Worm (Caenorhabditis elegans) whole organism, L1 larva: Measurements from ENCODE around the gene F41E6.1.
"Not testable (repeated sequence)": the region's sequence is repeated elsewhere in the genome, so short reads cannot be mapped to it uniquely, and the experiment has no call there.

Experiments
- C04F5.9 ChIP-seq: sonication (generic microtip); optimal IDR thresholded peaks from 2 replicates; lab custom pipeline; 2016; ENCODE audit warnings: missing genetic modification characterization, missing compliant biosample characterization
- C34B4.2 ChIP-seq: sonication (generic microtip); optimal IDR thresholded peaks from 2 replicates; lab custom pipeline; 2017; ENCODE audit warnings: mild to moderate bottlenecking, missing genetic modification characterization, missing compliant biosample characterization
- Y116A8C.19 ChIP-seq: sonication (generic microtip); optimal IDR thresholded peaks from 2 replicates; lab custom pipeline; 2016; ENCODE audit warnings: missing compliant biosample characterization, missing genetic modification characterization, borderline replicate concordance
- aha-1 ChIP-seq: fragments of 150-350 bp; optimal IDR thresholded peaks from 2 replicates; lab custom pipeline; 2014; ENCODE audit warnings: missing biosample characterization, missing genetic modification characterization
- ama-1 ChIP-seq: fragments of 150-350 bp; optimal IDR thresholded peaks from 2 replicates; lab custom pipeline; 2014
- blmp-1 ChIP-seq: fragments of 150-350 bp; optimal IDR thresholded peaks from 2 replicates; lab custom pipeline; 2014; ENCODE audit warnings: missing biosample characterization, missing genetic modification characterization
- ceh-82 ChIP-seq, 3 experiments: fragments of 150-350 bp in 1 of 3; sonication (generic microtip) in 2 of 3; optimal IDR thresholded peaks; 2 replicates each; lab custom pipeline; 2014 to 2017; ENCODE audit warnings: missing biosample characterization in 3 of 3, missing genetic modification characterization in 3 of 3
- ceh-90 ChIP-seq: sonication (generic microtip); optimal IDR thresholded peaks from 2 replicates; lab custom pipeline; 2016; ENCODE audit warnings: missing genetic modification characterization, missing compliant biosample characterization
- dsc-1 ChIP-seq: sonication (generic microtip); optimal IDR thresholded peaks from 2 replicates; lab custom pipeline; 2016; ENCODE audit warnings: mild to moderate bottlenecking, missing genetic modification characterization, missing compliant biosample characterization
- efl-1 ChIP-seq, 4 experiments: fragments of 150-350 bp; optimal IDR thresholded peaks in 3 of 4; peaks in 1 of 4; 1 replicate in 1 of 4; 2 replicates in 3 of 4; lab custom pipeline; 2014; ENCODE audit warnings: missing biosample characterization in 2 of 4, missing genetic modification characterization in 2 of 4, missing genetic modification reagents in 2 of 4
- egl-13 ChIP-seq: sonication (generic microtip); optimal IDR thresholded peaks from 2 replicates; lab custom pipeline; 2016; ENCODE audit warnings: missing genotype, missing genetic modification reagents, missing genetic modification characterization, missing compliant biosample characterization
- elt-3 ChIP-seq, 6 experiments: fragments of 150-350 bp in 1 of 6; sonication (generic microtip); optimal IDR thresholded peaks; 2 replicates each; lab custom pipeline; 2017 to 2018; ENCODE audit warnings: missing biosample characterization in 6 of 6, missing genetic modification characterization in 6 of 6, inconsistent platforms in 1 of 6
- grh-1 ChIP-seq: fragments of 200-800 bp; sonication (Bioruptor generic); IDR thresholded peaks from 2 replicates; pipeline ENCODE4 v1.3.6; 2022; ENCODE audit warnings: missing genetic modification reagents, missing genetic modification characterization, missing compliant biosample characterization
- hpl-2 ChIP-seq: fragments of 150-350 bp; optimal IDR thresholded peaks from 2 replicates; lab custom pipeline; 2014; ENCODE audit warnings: missing biosample characterization, missing genetic modification reagents, missing genetic modification characterization
- irx-1 ChIP-seq: sonication (generic microtip); optimal IDR thresholded peaks from 2 replicates; lab custom pipeline; 2016; ENCODE audit warnings: missing genetic modification characterization, missing compliant biosample characterization
- isw-1 ChIP-seq: fragments of 200-800 bp; sonication (Bioruptor generic); IDR thresholded peaks from 2 replicates; pipeline ENCODE4 v1.3.6; 2022; ENCODE audit warnings: missing genetic modification characterization, missing compliant biosample characterization
- lin-35 ChIP-seq, 2 experiments: fragments of 150-350 bp; optimal IDR thresholded peaks; 2 replicates each; lab custom pipeline; 2014; ENCODE audit warnings: missing biosample characterization in 2 of 2, missing genetic modification characterization in 2 of 2, missing genetic modification reagents in 2 of 2
- mab-9 ChIP-seq: fragments of 200-800 bp; sonication (Bioruptor generic); IDR thresholded peaks from 2 replicates; pipeline ENCODE4 v1.3.6; 2022; ENCODE audit warnings: missing genetic modification reagents, missing genetic modification characterization, missing compliant biosample characterization
- mdl-1 ChIP-seq, 2 experiments: fragments of 150-350 bp; optimal IDR thresholded peaks; 2 replicates each; lab custom pipeline; 2014 to 2017; ENCODE audit warnings: missing biosample characterization in 2 of 2, missing genetic modification characterization in 2 of 2, inconsistent platforms in 1 of 2
- nhr-11 ChIP-seq: fragments of 150-350 bp; optimal IDR thresholded peaks from 2 replicates; lab custom pipeline; 2014; ENCODE audit warnings: missing biosample characterization, missing genetic modification characterization
- nhr-19 ChIP-seq: fragments of 200-800 bp; sonication (Bioruptor generic); conservative IDR thresholded peaks from 2 replicates; pipeline ENCODE4 v1.3.6; 2022; ENCODE audit warnings: missing genetic modification characterization, missing compliant biosample characterization
- nhr-20 ChIP-seq: sonication (generic microtip); optimal IDR thresholded peaks from 2 replicates; lab custom pipeline; 2016; ENCODE audit warnings: mild to moderate bottlenecking, missing genetic modification characterization, missing compliant biosample characterization
- nhr-47 ChIP-seq: sonication (generic microtip); optimal IDR thresholded peaks from 2 replicates; lab custom pipeline; 2016; ENCODE audit warnings: mild to moderate bottlenecking, missing genetic modification characterization, moderate library complexity, missing compliant biosample characterization
- nhr-84 ChIP-seq: sonication (generic microtip); optimal IDR thresholded peaks from 2 replicates; lab custom pipeline; 2017; ENCODE audit warnings: missing biosample characterization, missing genetic modification characterization
- nhr-90 ChIP-seq: sonication (generic microtip); optimal IDR thresholded peaks from 2 replicates; lab custom pipeline; 2016; ENCODE audit warnings: mild to moderate bottlenecking, missing genetic modification characterization, missing compliant biosample characterization; ENCODE audit not compliant: poor library complexity
- pag-3 ChIP-seq: sonication (generic microtip); optimal IDR thresholded peaks from 2 replicates; lab custom pipeline; 2017; ENCODE audit warnings: missing genetic modification characterization, mild to moderate bottlenecking, missing compliant biosample characterization, antibody characterized with exemption, borderline replicate concordance; ENCODE audit not compliant: insufficient read depth
- swsn-7 ChIP-seq: sonication (generic microtip); optimal IDR thresholded peaks from 2 replicates; lab custom pipeline; 2016; ENCODE audit warnings: missing genetic modification characterization, missing compliant biosample characterization
- tbx-2 ChIP-seq: sonication (generic microtip); optimal IDR thresholded peaks from 2 replicates; lab custom pipeline; 2016; ENCODE audit warnings: missing genetic modification characterization, missing compliant biosample characterization
- unc-86 ChIP-seq: sonication (generic microtip); optimal IDR thresholded peaks from 2 replicates; lab custom pipeline; 2016; ENCODE audit warnings: missing genetic modification characterization, missing compliant biosample characterization
- vab-15 ChIP-seq: sonication (generic microtip); optimal IDR thresholded peaks from 2 replicates; lab custom pipeline; 2017; ENCODE audit warnings: missing genotype, mild to moderate bottlenecking, missing genetic modification characterization, missing compliant biosample characterization
- zip-4 ChIP-seq: fragments of 200-800 bp; sonication (Bioruptor generic); optimal IDR thresholded peaks from 2 replicates; lab custom pipeline; 2018; ENCODE audit warnings: mild to moderate bottlenecking, missing genetic modification characterization, moderate library complexity, missing compliant biosample characterization
- ztf-11 ChIP-seq, 2 experiments: sonication (generic microtip); optimal IDR thresholded peaks; 2 replicates each; lab custom pipeline; 2016 to 2017; ENCODE audit warnings: missing genetic modification characterization in 2 of 2, missing biosample characterization in 1 of 2, missing compliant biosample characterization in 1 of 2
- ztf-4 ChIP-seq: fragments of 150-350 bp; optimal IDR thresholded peaks from 2 replicates; lab custom pipeline; 2014; ENCODE audit warnings: missing biosample characterization, missing genetic modification characterization

F41E6.1 gene

DNA sequence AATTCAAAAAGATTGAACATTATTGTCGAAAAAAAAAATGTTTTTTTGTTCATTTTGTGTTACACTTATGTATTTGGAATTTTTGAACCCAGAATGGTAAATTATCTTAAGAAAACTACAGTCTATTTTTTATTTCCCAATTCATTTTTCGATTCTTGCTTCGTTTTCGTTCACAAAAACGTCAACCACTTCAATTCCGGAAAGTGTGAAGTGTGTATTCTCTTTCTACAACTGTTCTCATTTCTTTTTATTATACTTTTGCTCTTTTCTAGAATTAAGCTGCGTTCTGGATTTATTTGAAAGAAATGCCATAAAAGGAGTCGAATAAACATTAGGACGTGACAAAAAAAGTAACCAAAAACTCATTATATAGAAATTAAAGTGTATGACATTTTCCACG lies at the start of gene F41E6.1:
F41E6.1 (plus strand) TSS at position 301 of the 400 bp plus-strand sequence.
- no peak for TF ChIP-seq nhr-84 (tag; lab: Kevin White, UChicago)
- TF ChIP-seq grh-1 (GFP tag; lab: Robert Waterston, UW) = no peak
- TF ChIP-seq nhr-19 (GFP tag; lab: Robert Waterston, UW) = no peak
- no peak for TF ChIP-seq tbx-2

DNA sequence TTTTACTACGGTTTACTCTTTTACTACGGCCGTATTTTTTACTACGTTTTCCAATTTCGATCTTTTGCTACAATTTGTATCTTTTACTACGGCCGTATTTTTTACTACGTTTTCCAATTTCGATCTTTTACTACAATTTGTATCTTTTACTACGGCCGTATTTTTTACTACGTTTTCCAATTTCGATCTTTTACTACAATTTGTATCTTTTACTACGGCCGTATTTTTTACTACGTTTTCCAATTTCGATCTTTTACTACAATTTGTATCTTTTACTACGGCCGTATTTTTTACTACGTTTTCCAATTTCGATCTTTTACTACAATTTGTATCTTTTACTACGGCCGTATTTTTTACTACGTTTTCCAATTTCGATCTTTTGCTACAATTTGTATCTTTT lies 47.7 kb upstream of the F41E6.1 start, which contains the start of gene F25G6.1:
F25G6.1 (plus strand) TSS at position 301 of the 400 bp plus-strand sequence.
- not testable (repeated sequence) for TF ChIP-seq ztf-4 (tag; lab: Kevin White, UChicago); zip-4 (GFP tag; lab: Kevin White, UChicago); swsn-7 (tag; lab: Kevin White, UChicago)

DNA sequence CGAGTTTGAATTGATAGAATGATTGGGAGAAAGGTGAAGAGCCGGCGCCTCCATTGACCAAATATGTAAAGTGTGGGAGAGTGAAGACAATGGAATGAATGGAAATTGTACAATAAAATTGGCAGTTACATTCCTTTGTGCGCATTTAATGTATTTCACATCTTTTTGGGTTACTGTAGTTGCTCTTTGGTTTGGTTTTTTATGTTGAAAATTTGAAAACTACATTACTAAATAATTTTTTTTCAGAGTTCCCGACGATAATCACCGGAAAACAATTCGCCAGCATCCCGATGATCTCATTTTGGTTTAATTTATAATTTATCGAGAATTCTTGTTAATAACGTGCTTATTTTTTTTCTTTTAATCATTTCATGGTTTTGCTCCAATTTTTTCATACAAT lies 41.5 kb upstream of the F41E6.1 start, which contains the start of gene C10B5.1:
C10B5.1 (plus strand) TSS at position 301 of the 400 bp plus-strand sequence.
- TF ChIP-seq mab-9 (GFP tag; lab: Robert Waterston, UW) = no peak
- no peak for TF ChIP-seq ceh-90 (tag; lab: Kevin White, UChicago)
- TF ChIP-seq ztf-4 (tag; lab: Kevin White, UChicago) = no peak
- no peak for TF ChIP-seq vab-15
- TF ChIP-seq lin-35 (GFP tag; optimal IDR thresholded peaks at IDR 0.05; lab: Kevin White, UChicago) = no peak
- TF ChIP-seq nhr-47 (tag; lab: Kevin White, UChicago) = no peak
- TF ChIP-seq nhr-11 (tag; lab: Kevin White, UChicago) = no peak
- no peak for TF ChIP-seq irx-1 (tag; lab: Kevin White, UChicago)
- no peak for TF ChIP-seq unc-86
- no peak for TF ChIP-seq hpl-2 (GFP tag; lab: Kevin White, UChicago)
- TF ChIP-seq zip-4 (GFP tag; lab: Kevin White, UChicago) = no peak
- TF ChIP-seq blmp-1 (tag; lab: Kevin White, UChicago) = no peak
- no peak for TF ChIP-seq Y116A8C.19
- TF ChIP-seq dsc-1 = no peak
- no peak for TF ChIP-seq ceh-82 (tag; optimal IDR thresholded peaks at IDR 0.05; lab: Kevin White, UChicago)
- TF ChIP-seq C34B4.2 (tag; lab: Kevin White, UChicago) = no peak
- TF ChIP-seq mdl-1 (tag; optimal IDR thresholded peaks at IDR 0.05; lab: Kevin White, UChicago) = no peak
- TF ChIP-seq ama-1 (lab: Kevin White, UChicago) = no peak
- no peak for TF ChIP-seq C04F5.9 (tag; lab: Kevin White, UChicago)
- TF ChIP-seq isw-1 (GFP tag; lab: Robert Waterston, UW) = no peak

DNA sequence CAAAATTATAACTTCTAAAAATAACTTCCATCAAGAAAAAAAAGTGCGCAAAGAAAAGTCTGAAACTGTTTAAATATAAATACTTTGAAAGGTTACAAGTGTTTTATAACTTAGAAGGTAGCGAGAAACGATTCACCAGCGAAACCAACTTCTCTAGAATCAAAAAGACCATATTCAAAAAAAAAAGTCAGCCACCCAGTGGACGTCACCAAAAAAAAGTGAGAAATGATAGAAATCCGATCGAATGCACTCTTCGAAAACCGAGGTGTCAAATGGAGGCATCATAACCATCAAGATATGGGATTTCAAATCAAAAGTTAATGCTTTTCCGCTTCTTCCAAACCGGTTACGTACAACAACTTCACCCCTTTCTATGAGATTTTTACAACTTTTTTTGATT lies 35.9 kb upstream of the F41E6.1 start:
- TF ChIP-seq ztf-11 (tag; optimal IDR thresholded peaks at IDR 0.05; lab: Kevin White, UChicago) = no peak
- no peak for TF ChIP-seq pag-3 (tag; lab: Kevin White, UChicago)
- no peak for TF ChIP-seq efl-1 (optimal IDR thresholded peaks at IDR 0.05; lab: Kevin White, UChicago)
- peak in 1 of 2 experiments; percentile 90 for TF ChIP-seq efl-1 (GFP tag; optimal IDR thresholded peaks at IDR 0.05 in 1 of 2; lab: Kevin White, UChicago)

DNA sequence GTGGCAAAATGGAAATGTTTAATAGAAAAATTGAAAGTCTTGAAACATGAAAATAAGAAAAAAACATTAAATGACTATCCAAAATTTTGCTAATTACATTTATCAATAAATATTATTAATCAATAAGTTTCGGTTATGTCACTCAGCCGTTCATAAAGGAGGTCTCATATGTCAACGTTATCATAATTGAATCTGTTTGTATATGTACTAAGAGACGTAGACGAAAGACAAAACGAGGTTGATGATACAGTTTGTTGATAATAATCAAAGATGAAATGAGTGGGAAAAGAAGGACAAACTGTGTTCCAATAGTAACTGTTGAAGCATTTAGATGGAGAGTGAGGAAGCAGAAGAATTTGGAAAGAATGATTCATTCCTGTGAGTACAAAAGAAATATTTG lies 35.5 kb upstream of the F41E6.1 start:
- TF ChIP-seq nhr-90 (tag; lab: Kevin White, UChicago) (no peak), egl-13 (tag; lab: Kevin White, UChicago) (no peak), blmp-1 (tag; lab: Kevin White, UChicago) (peak; percentile 11), aha-1 (tag; lab: Kevin White, UChicago) (no peak), elt-3 (tag; optimal IDR thresholded peaks at IDR 0.05; lab: Kevin White, UChicago) (no peak), nhr-20 (tag; lab: Kevin White, UChicago) (no peak), C04F5.9 (tag; lab: Kevin White, UChicago) (no peak)
